Worm (Caenorhabditis elegans) whole organism, young adult: ENCODE results near the gene T22B2.1.

Experiments
- F49E8.2 ChIP-seq: sonication (generic microtip); optimal IDR thresholded peaks from 3 replicates; lab custom pipeline; 2017; ENCODE audit warnings: missing genetic modification characterization, mild to moderate bottlenecking, missing compliant biosample characterization, antibody characterized with exemption, moderate library complexity; ENCODE audit not compliant: insufficient read depth
- F52B5.7 ChIP-seq: sonication (generic microtip); optimal IDR thresholded peaks from 2 replicates; lab custom pipeline; 2016; ENCODE audit warnings: mild to moderate bottlenecking, missing genetic modification characterization, missing compliant biosample characterization
- F57A8.1 ChIP-seq: fragments of 200-800 bp; sonication (Bioruptor generic); optimal IDR thresholded peaks from 2 replicates; lab custom pipeline; 2018; ENCODE audit warnings: mild to moderate bottlenecking, missing genetic modification characterization, moderate library complexity, missing compliant biosample characterization
- athp-1 ChIP-seq: sonication (generic microtip); optimal IDR thresholded peaks from 2 replicates; lab custom pipeline; 2017; ENCODE audit warnings: mild to moderate bottlenecking, missing genetic modification characterization, missing compliant biosample characterization
- chd-7 ChIP-seq: sonication (generic microtip); optimal IDR thresholded peaks from 2 replicates; lab custom pipeline; 2016; ENCODE audit warnings: mild to moderate bottlenecking, missing genetic modification characterization, moderate library complexity, missing compliant biosample characterization
- efl-1 ChIP-seq: fragments of 150-350 bp; optimal IDR thresholded peaks from 2 replicates; lab custom pipeline; 2014; ENCODE audit warnings: missing biosample characterization, missing genetic modification reagents, missing genetic modification characterization
- ets-4 ChIP-seq: fragments of 200-800 bp; sonication (Bioruptor generic); optimal IDR thresholded peaks from 2 replicates; lab custom pipeline; 2018; ENCODE audit warnings: mild to moderate bottlenecking, missing genetic modification characterization, missing compliant biosample characterization
- him-1 ChIP-seq: sonication (generic microtip); optimal IDR thresholded peaks from 2 replicates; lab custom pipeline; 2016; ENCODE audit warnings: missing genotype, missing genetic modification reagents, missing genetic modification characterization, missing compliant biosample characterization
- pha-4 ChIP-seq: fragments of 150-350 bp; sonication (generic microtip); optimal IDR thresholded peaks from 2 replicates; lab custom pipeline; 2014; ENCODE audit warnings: missing biosample characterization, missing genetic modification reagents, missing genetic modification characterization
- snpc-3.4 ChIP-seq: sonication (generic microtip); optimal IDR thresholded peaks from 2 replicates; lab custom pipeline; 2017; ENCODE audit warnings: missing genetic modification characterization, mild to moderate bottlenecking, missing compliant biosample characterization, antibody characterized with exemption, moderate library complexity, missing genotype, missing genetic modification reagents
- unc-130 ChIP-seq: sonication (generic microtip); optimal IDR thresholded peaks from 2 replicates; lab custom pipeline; 2016; ENCODE audit warnings: missing genetic modification reagents, missing genetic modification characterization, missing compliant biosample characterization
- unc-62 ChIP-seq: fragments of 150-350 bp; optimal IDR thresholded peaks from 2 replicates; lab custom pipeline; 2014; ENCODE audit warnings: missing biosample characterization, missing genetic modification reagents, missing genetic modification characterization

- TF ChIP-seq unc-130 (GFP tag; lab: Kevin White, UChicago) (no peak), F49E8.2 (tag; lab: Kevin White, UChicago) (no peak), ets-4 (no peak), snpc-3.4 (tag; lab: Kevin White, UChicago) (no peak), F52B5.7 (tag; lab: Kevin White, UChicago) (no peak), pha-4 (tag; lab: Kevin White, UChicago) (no peak), him-1 (tag; lab: Kevin White, UChicago) (no peak), unc-62 (no peak), F57A8.1 (GFP tag; lab: Kevin White, UChicago) (no peak), efl-1 (GFP tag; lab: Kevin White, UChicago) (no peak), chd-7 (no peak), athp-1 (tag; lab: Kevin White, UChicago) (no peak)
These were observed 47.6 kb upstream of the T22B2.1 start, which contains the start of gene F47F2.1 for ce11 chrX:3878233-3878632.
